Worm (Caenorhabditis elegans) whole organism, L2 larva: ENCODE results near the gene ugt-48.

Source experiments
- alr-1 ChIP-seq: fragments of 150-350 bp; optimal IDR thresholded peaks from 2 replicates; lab custom pipeline; 2014; ENCODE audit warnings: missing biosample characterization, missing genetic modification characterization
- ama-1 ChIP-seq: fragments of 150-350 bp; optimal IDR thresholded peaks from 2 replicates; lab custom pipeline; 2018; ENCODE audit warnings: inconsistent platforms
- egl-27 ChIP-seq: sonication (generic microtip); optimal IDR thresholded peaks from 3 replicates; lab custom pipeline; 2017; ENCODE audit warnings: missing biosample characterization, missing genetic modification reagents, missing genetic modification characterization
- fos-1 ChIP-seq: fragments of 150-350 bp; optimal IDR thresholded peaks from 2 replicates; lab custom pipeline; 2014; ENCODE audit warnings: missing biosample characterization, missing genetic modification characterization
- unc-62 ChIP-seq: fragments of 150-350 bp; optimal IDR thresholded peaks from 2 replicates; lab custom pipeline; 2014; ENCODE audit warnings: missing biosample characterization, missing genetic modification reagents, missing genetic modification characterization

ce11 chrV:5584833-5585232 lies 37.0 kb upstream of the ugt-48 start, which contains the start of gene CD4.11:
- TF ChIP-seq unc-62: no peak
- no peak for TF ChIP-seq alr-1 (tag; lab: Kevin White, UChicago)
- TF ChIP-seq ama-1: no peak
- TF ChIP-seq egl-27 (tag; lab: Kevin White, UChicago): no peak
- TF ChIP-seq fos-1 (tag; lab: Kevin White, UChicago): no peak
